Fruit fly (Drosophila melanogaster): ENCODE data around the gene Ser12.

- TF ChIP-seq Dfd (GFP tag; optimal IDR thresholded peaks at IDR 0.05): no peak
- TF ChIP-seq Abd-B (GFP tag; optimal IDR thresholded peaks at IDR 0.05): no peak
- no peak for TF ChIP-seq pan (optimal IDR thresholded peaks at IDR 0.05)
- no peak for TF ChIP-seq sv (GFP tag; optimal IDR thresholded peaks at IDR 0.05)
- TF ChIP-seq N (GFP tag; optimal IDR thresholded peaks at IDR 0.05): no peak
- TF ChIP-seq psq (GFP tag; optimal IDR thresholded peaks at IDR 0.05): no peak
- no peak for TF ChIP-seq fru (GFP tag; optimal IDR thresholded peaks at IDR 0.05)
- no peak for TF ChIP-seq jim (GFP tag; optimal IDR thresholded peaks at IDR 0.05)
- TF ChIP-seq Hr78 (GFP tag; optimal IDR thresholded peaks at IDR 0.05): no peak
- no peak for TF ChIP-seq CrebA (GFP tag; optimal IDR thresholded peaks at IDR 0.05; ENCODE audit: borderline replicate concordance)
- TF ChIP-seq Hnf4 (GFP tag; optimal IDR thresholded peaks at IDR 0.05): no peak
- no peak for TF ChIP-seq Sp1 (GFP tag; optimal IDR thresholded peaks at IDR 0.05)
- no peak for TF ChIP-seq ey (GFP tag; optimal IDR thresholded peaks at IDR 0.05)
These were observed 42.1 kb downstream of the Ser12 start, which contains the start of gene CG33124 for dm6 chr2L:2209002-2209401.

Measured in whole organism, wandering third instar larva.